Worm (Caenorhabditis elegans) whole organism, late embryonic: Measurements from ENCODE around the gene nlg-1.

Experiments
- C08G9.2 ChIP-seq: sonication (generic microtip); optimal IDR thresholded peaks from 2 replicates; lab custom pipeline; 2016; ENCODE audit warnings: mild to moderate bottlenecking, missing genetic modification characterization, moderate library complexity, missing compliant biosample characterization
- F13H6.1 ChIP-seq: sonication (generic microtip); optimal IDR thresholded peaks from 2 replicates; lab custom pipeline; 2016; ENCODE audit warnings: missing genetic modification characterization, missing compliant biosample characterization
- K02D7.2 ChIP-seq: sonication (generic microtip); optimal IDR thresholded peaks from 2 replicates; lab custom pipeline; 2017; ENCODE audit warnings: mild to moderate bottlenecking, missing genetic modification characterization, missing compliant biosample characterization
- T23F11.4 ChIP-seq: fragments of 200-800 bp; sonication (Bioruptor generic); optimal IDR thresholded peaks from 2 replicates; lab custom pipeline; 2018; ENCODE audit warnings: mild to moderate bottlenecking, missing genetic modification characterization, missing compliant biosample characterization
- Y22D7AL.16 ChIP-seq: sonication (generic microtip); optimal IDR thresholded peaks from 2 replicates; lab custom pipeline; 2016; ENCODE audit warnings: missing genetic modification characterization, missing compliant biosample characterization
- ahr-1 ChIP-seq: sonication (generic microtip); optimal IDR thresholded peaks from 2 replicates; lab custom pipeline; 2016; ENCODE audit warnings: missing genetic modification characterization, missing compliant biosample characterization
- ama-1 ChIP-seq: fragments of 150-350 bp; optimal IDR thresholded peaks from 2 replicates; lab custom pipeline; 2014
- ceh-18 ChIP-seq: sonication (generic microtip); optimal IDR thresholded peaks from 2 replicates; lab custom pipeline; 2016; ENCODE audit warnings: missing genetic modification characterization, missing compliant biosample characterization
- ceh-2 ChIP-seq: sonication (generic microtip); optimal IDR thresholded peaks from 2 replicates; lab custom pipeline; 2016; ENCODE audit warnings: missing genotype, missing genetic modification characterization, missing compliant biosample characterization
- ceh-22 ChIP-seq: sonication (generic microtip); optimal IDR thresholded peaks from 2 replicates; lab custom pipeline; 2017; ENCODE audit warnings: missing biosample characterization, missing genetic modification characterization
- ceh-31 ChIP-seq: sonication (generic microtip); optimal IDR thresholded peaks from 2 replicates; lab custom pipeline; 2016; ENCODE audit warnings: missing genetic modification characterization, missing compliant biosample characterization
- ceh-34 ChIP-seq: sonication (generic microtip); optimal IDR thresholded peaks from 2 replicates; lab custom pipeline; 2016; ENCODE audit warnings: mild to moderate bottlenecking, missing genetic modification characterization, missing compliant biosample characterization
- ceh-48 ChIP-seq: sonication (generic microtip); optimal IDR thresholded peaks from 2 replicates; lab custom pipeline; 2016; ENCODE audit warnings: missing genetic modification characterization, inconsistent platforms, missing compliant biosample characterization
- ceh-6 ChIP-seq: fragments of 200-800 bp; sonication (Bioruptor generic); optimal IDR thresholded peaks from 2 replicates; lab custom pipeline; 2018; ENCODE audit warnings: mild to moderate bottlenecking, missing genetic modification characterization, missing compliant biosample characterization
- che-1 ChIP-seq: sonication (generic microtip); optimal IDR thresholded peaks from 2 replicates; lab custom pipeline; 2016; ENCODE audit warnings: mild to moderate bottlenecking, missing genetic modification characterization, missing compliant biosample characterization
- dmd-4 ChIP-seq: sonication (generic microtip); optimal IDR thresholded peaks from 2 replicates; lab custom pipeline; 2016; ENCODE audit warnings: borderline replicate concordance, missing genetic modification characterization, missing compliant biosample characterization
- elt-4 ChIP-seq: sonication (generic microtip); optimal IDR thresholded peaks from 2 replicates; lab custom pipeline; 2016; ENCODE audit warnings: missing genetic modification characterization, missing compliant biosample characterization
- ets-4 ChIP-seq: sonication (generic microtip); optimal IDR thresholded peaks from 2 replicates; lab custom pipeline; 2016; ENCODE audit warnings: missing genetic modification characterization, missing compliant biosample characterization
- fax-1 ChIP-seq: sonication (generic microtip); optimal IDR thresholded peaks from 2 replicates; lab custom pipeline; 2016; ENCODE audit warnings: missing genotype, missing genetic modification characterization, missing compliant biosample characterization
- gmeb-2 ChIP-seq: sonication (generic microtip); optimal IDR thresholded peaks from 2 replicates; lab custom pipeline; 2016; ENCODE audit warnings: missing genetic modification characterization, inconsistent platforms, missing compliant biosample characterization
- hlh-6 ChIP-seq: sonication (generic microtip); optimal IDR thresholded peaks from 2 replicates; lab custom pipeline; 2016; ENCODE audit warnings: missing genotype, missing genetic modification characterization, missing compliant biosample characterization
- hlh-8 ChIP-seq: sonication (generic microtip); optimal IDR thresholded peaks from 2 replicates; lab custom pipeline; 2016; ENCODE audit warnings: missing genotype, missing genetic modification characterization, missing compliant biosample characterization
- madf-2 ChIP-seq: sonication (generic microtip); optimal IDR thresholded peaks from 2 replicates; lab custom pipeline; 2017; ENCODE audit warnings: missing genetic modification characterization, missing compliant biosample characterization
- mec-3 ChIP-seq: sonication (generic microtip); optimal IDR thresholded peaks from 2 replicates; lab custom pipeline; 2016; ENCODE audit warnings: borderline replicate concordance, missing genetic modification characterization, missing compliant biosample characterization
- nfya-1 ChIP-seq: sonication (generic microtip); optimal IDR thresholded peaks from 2 replicates; lab custom pipeline; 2017; ENCODE audit warnings: missing genetic modification characterization, mild to moderate bottlenecking, missing compliant biosample characterization, antibody characterized with exemption, moderate library complexity
- nhr-11 ChIP-seq: fragments of 150-350 bp; optimal IDR thresholded peaks from 2 replicates; lab custom pipeline; 2014; ENCODE audit warnings: missing biosample characterization, missing genetic modification characterization
- npax-4 ChIP-seq: sonication (generic microtip); optimal IDR thresholded peaks from 2 replicates; lab custom pipeline; 2016; ENCODE audit warnings: missing genetic modification characterization, missing compliant biosample characterization
- pag-3 ChIP-seq: sonication (generic microtip); optimal IDR thresholded peaks from 2 replicates; lab custom pipeline; 2016; ENCODE audit warnings: missing compliant biosample characterization, missing genetic modification characterization, borderline replicate concordance
- pat-9 ChIP-seq: fragments of 200-800 bp; sonication (Bioruptor generic); optimal IDR thresholded peaks from 2 replicates; lab custom pipeline; 2018; ENCODE audit warnings: mild to moderate bottlenecking, missing genetic modification characterization, moderate library complexity, missing compliant biosample characterization
- pha-2 ChIP-seq: sonication (generic microtip); optimal IDR thresholded peaks from 2 replicates; lab custom pipeline; 2017; ENCODE audit warnings: mild to moderate bottlenecking, missing genetic modification characterization, missing compliant biosample characterization
- pros-1 ChIP-seq: fragments of 150-350 bp; optimal IDR thresholded peaks from 2 replicates; lab custom pipeline; 2014; ENCODE audit warnings: missing biosample characterization, missing genetic modification reagents, missing genetic modification characterization
- rnt-1 ChIP-seq: sonication (generic microtip); optimal IDR thresholded peaks from 2 replicates; lab custom pipeline; 2016; ENCODE audit warnings: missing genetic modification characterization, missing compliant biosample characterization
- sdc-2 ChIP-seq: sonication (generic microtip); optimal IDR thresholded peaks from 2 replicates; lab custom pipeline; 2016; ENCODE audit warnings: missing genotype, missing genetic modification characterization, missing compliant biosample characterization
- unc-3 ChIP-seq, 2 experiments: fragments of 200-800 bp in 1 of 2; sonication (Bioruptor generic) in 1 of 2; sonication (generic microtip) in 1 of 2; conservative IDR thresholded peaks in 1 of 2; optimal IDR thresholded peaks in 1 of 2; 2 replicates each; pipeline versions ENCODE4 v1.3.6 to Lab custom; 2016 to 2022; ENCODE audit warnings: missing compliant biosample characterization in 2 of 2, missing genetic modification characterization in 2 of 2, missing genetic modification reagents in 1 of 2
- unc-42 ChIP-seq: sonication (generic microtip); optimal IDR thresholded peaks from 2 replicates; lab custom pipeline; 2016; ENCODE audit warnings: missing genotype, missing genetic modification characterization, missing compliant biosample characterization
- unc-55 ChIP-seq: sonication (generic microtip); optimal IDR thresholded peaks from 2 replicates; lab custom pipeline; 2017; ENCODE audit warnings: missing biosample characterization, missing genetic modification reagents, missing genetic modification characterization
- unc-86 ChIP-seq: sonication (generic microtip); optimal IDR thresholded peaks from 2 replicates; lab custom pipeline; 2016; ENCODE audit warnings: missing genetic modification characterization, missing compliant biosample characterization
- zip-5 ChIP-seq: sonication (generic microtip); optimal IDR thresholded peaks from 2 replicates; lab custom pipeline; 2016; ENCODE audit warnings: missing genetic modification characterization, missing compliant biosample characterization
- ztf-16 ChIP-seq: sonication (generic microtip); optimal IDR thresholded peaks from 2 replicates; lab custom pipeline; 2017; ENCODE audit warnings: missing genetic modification characterization, missing compliant biosample characterization

nlg-1 gene

ce11 chrX:13637526-13637925, 6.6 kb upstream of the nlg-1 start:
- TF ChIP-seq nfya-1 (tag; lab: Kevin White, UChicago) (no peak), unc-55 (peak; percentile 50), hlh-6 (tag; lab: Kevin White, UChicago) (no peak), ceh-18 (peak; percentile 27)

- TF ChIP-seq unc-42 (tag; lab: Kevin White, UChicago) (peak; percentile 79), ceh-48 (tag; lab: Kevin White, UChicago) (no peak)
These were observed 3.0 kb upstream of the nlg-1 start for ce11 chrX:13633876-13634479.

- TF ChIP-seq unc-42 (tag; lab: Kevin White, UChicago) (no peak), ets-4 (tag; lab: Kevin White, UChicago) (no peak), hlh-8 (tag; lab: Kevin White, UChicago) (no peak), ama-1 (lab: Kevin White, UChicago) (no peak), mec-3 (tag; lab: Kevin White, UChicago) (no peak), pros-1 (tag; lab: Kevin White, UChicago) (no peak), pag-3 (tag; lab: Kevin White, UChicago) (no peak), gmeb-2 (tag; lab: Kevin White, UChicago) (no peak), rnt-1 (no peak), unc-86 (tag; lab: Kevin White, UChicago) (no peak), C08G9.2 (tag; lab: Kevin White, UChicago) (no peak), Y22D7AL.16 (tag; lab: Kevin White, UChicago) (no peak), F13H6.1 (tag; lab: Kevin White, UChicago) (no peak), sdc-2 (no peak), dmd-4 (tag; lab: Kevin White, UChicago) (no peak)
These were observed 2.1 kb upstream of the nlg-1 start for ce11 chrX:13633032-13633431.

ce11 chrX:13632245-13632644, 1.3 kb upstream of the nlg-1 start:
- TF ChIP-seq fax-1 (tag; lab: Kevin White, UChicago), result no peak
- peak; percentile 32 for TF ChIP-seq ceh-31 (tag; lab: Kevin White, UChicago)
- TF ChIP-seq che-1, result no peak
- TF ChIP-seq ahr-1 (tag; lab: Kevin White, UChicago), result no peak
- TF ChIP-seq unc-42 (tag; lab: Kevin White, UChicago), result peak; percentile 67
- no peak for TF ChIP-seq ceh-2 (tag; lab: Kevin White, UChicago)
- TF ChIP-seq unc-3 (GFP tag; conservative IDR thresholded peaks at IDR 0.05; lab: Robert Waterston, UW), result no peak
- peak; percentile 24 for TF ChIP-seq unc-3 (tag; optimal IDR thresholded peaks at IDR 0.05; lab: Kevin White, UChicago)

ce11 chrX:13621628-13622027, 9.3 kb downstream of the nlg-1 start, which contains the start of gene Y12A6A.1:
Gene Y12A6A.1, minus strand, starts transcription at chrX:13621728.
- TF ChIP-seq dmd-4 (tag; lab: Kevin White, UChicago), result no peak
- no peak for TF ChIP-seq K02D7.2 (tag; lab: Kevin White, UChicago)
- TF ChIP-seq zip-5, result no peak
- no peak for TF ChIP-seq pat-9
- no peak for TF ChIP-seq ceh-22

DNA sequence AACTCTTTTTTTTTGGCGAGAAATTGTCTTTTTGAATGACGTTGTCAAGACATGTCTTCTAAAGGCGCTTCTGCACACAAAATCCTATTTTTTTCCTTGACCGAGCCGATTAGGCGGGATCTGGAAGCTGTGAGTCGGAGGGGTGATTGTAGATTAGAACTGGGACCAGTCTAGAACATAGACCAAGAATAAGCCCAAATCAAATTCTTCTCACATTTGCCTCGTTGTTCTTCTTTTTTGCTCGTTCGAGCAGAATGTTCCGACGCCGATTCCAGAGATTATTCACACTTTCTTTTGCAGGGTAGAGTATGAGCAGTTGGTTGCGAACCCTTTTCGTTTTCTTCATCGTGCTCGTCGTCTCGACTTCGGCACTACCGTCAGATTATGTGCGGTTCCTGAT, 12.4 kb downstream of the nlg-1 start, which contains the start of gene nlp-53:
Gene nlp-53 (plus strand): TSS at position 301 of the 400 bp plus-strand sequence.
- no peak for TF ChIP-seq nhr-11 (tag; lab: Kevin White, UChicago)
- no peak for TF ChIP-seq unc-86 (tag; lab: Kevin White, UChicago)
- TF ChIP-seq unc-55, result no peak
- no peak for TF ChIP-seq pha-2 (tag; lab: Kevin White, UChicago)
- no peak for TF ChIP-seq zip-5
- no peak for TF ChIP-seq ceh-34 (tag; lab: Kevin White, UChicago)
- TF ChIP-seq elt-4 (tag; lab: Kevin White, UChicago), result no peak
- no peak for TF ChIP-seq T23F11.4 (GFP tag; lab: Kevin White, UChicago)
- TF ChIP-seq ama-1 (lab: Kevin White, UChicago), result no peak
- no peak for TF ChIP-seq npax-4 (tag; lab: Kevin White, UChicago)
- TF ChIP-seq ceh-2 (tag; lab: Kevin White, UChicago), result no peak
- TF ChIP-seq ceh-6 (GFP tag; lab: Kevin White, UChicago), result no peak
- no peak for TF ChIP-seq ztf-16 (tag; lab: Kevin White, UChicago)
- no peak for TF ChIP-seq pros-1 (tag; lab: Kevin White, UChicago)
- TF ChIP-seq pat-9, result no peak
- TF ChIP-seq madf-2, result no peak
- no peak for TF ChIP-seq Y22D7AL.16 (tag; lab: Kevin White, UChicago)
- TF ChIP-seq, all 69 proteins: peak for 0
